Fruit fly (Drosophila melanogaster): Measurements from ENCODE around the gene CG18628.

Gene CG18628

dm6 chr3L:10682725-10683367, 43.3 kb downstream of the CG18628 start (continued):
- TF ChIP-seq CG31388 (GFP tag; optimal IDR thresholded peaks at IDR 0.05) (peak; percentile 92), CG14441 (GFP tag; IDR thresholded peaks at IDR 0.05) (peak; percentile 97), gce (GFP tag; IDR thresholded peaks at IDR 0.05) (peak; percentile 89), Spps (tag; optimal IDR thresholded peaks at IDR 0.05) (peak; percentile 89), ewg (GFP tag; optimal IDR thresholded peaks at IDR 0.05) (peak; percentile 95), Trl (optimal IDR thresholded peaks at IDR 0.05) (no peak), Trl (GFP tag; optimal IDR thresholded peaks at IDR 0.05) (peak; percentile 67), Gsc (GFP tag; IDR thresholded peaks at IDR 0.05) (no peak; the same call in 1 of the 2 replicates), CG6272 (GFP tag; IDR thresholded peaks at IDR 0.05) (peak; percentile 94), CG15479 (GFP tag; optimal IDR thresholded peaks at IDR 0.05) (peak; percentile 98), CG12299 (tag; optimal IDR thresholded peaks at IDR 0.05) (peak; percentile 96), gsb-n (tag; optimal IDR thresholded peaks at IDR 0.05) (peak; percentile 96), hkb (optimal IDR thresholded peaks at IDR 0.05) (no peak), hkb (GFP tag; IDR thresholded peaks at IDR 0.05) (peak; percentile 98), gem (tag; optimal IDR thresholded peaks at IDR 0.05) (peak; percentile 99), CG33557 (GFP tag; optimal IDR thresholded peaks at IDR 0.05) (peak; percentile 91), Camta (GFP tag; optimal IDR thresholded peaks at IDR 0.05) (peak; percentile 80), repo (GFP tag; optimal IDR thresholded peaks at IDR 0.05) (peak; percentile 40), CG8765 (GFP tag; IDR thresholded peaks at IDR 0.05) (peak; percentile 84), CG2889 (GFP tag; IDR thresholded peaks at IDR 0.05) (peak; percentile 92), knrl (GFP tag; IDR thresholded peaks at IDR 0.05; ENCODE audit: partially characterized antibody) (no peak; the same call in 2 of the 3 replicates), CG4360 (GFP tag; IDR thresholded peaks at IDR 0.05) (peak; percentile 68), mld (GFP tag; IDR thresholded peaks at IDR 0.05; ENCODE audit: partially characterized antibody) (no peak), Kr (GFP tag; optimal IDR thresholded peaks at IDR 0.05) (peak; percentile 67), sima (GFP tag; optimal IDR thresholded peaks at IDR 0.05) (peak; percentile 42), CG7786 (GFP tag; optimal IDR thresholded peaks at IDR 0.05) (peak; percentile 84), Nf-YA (GFP tag; IDR thresholded peaks at IDR 0.05) (peak; percentile 94), br (optimal IDR thresholded peaks at IDR 0.05) (no peak), CG14965 (GFP tag; optimal IDR thresholded peaks at IDR 0.05; ENCODE audit: borderline replicate concordance) (no peak), kay (GFP tag; optimal IDR thresholded peaks at IDR 0.05) (peak; percentile 92), bsh (GFP tag; optimal IDR thresholded peaks at IDR 0.05) (peak; percentile 96 to 97), CG7556 (GFP tag; optimal IDR thresholded peaks at IDR 0.05) (peak; percentile 100), CG17361 (GFP tag; IDR thresholded peaks at IDR 0.05) (peak; percentile 99), ATbp (GFP tag; optimal IDR thresholded peaks at IDR 0.05) (peak; percentile 96), CG18476 (GFP tag; optimal IDR thresholded peaks at IDR 0.05) (peak; percentile 96), caup (GFP tag; optimal IDR thresholded peaks at IDR 0.05; ENCODE audit: severe bottlenecking) (peak; percentile 98), Max (GFP tag; optimal IDR thresholded peaks at IDR 0.05) (peak; percentile 97), CG8359 (GFP tag; optimal IDR thresholded peaks at IDR 0.05; ENCODE audit: borderline replicate concordance) (peak; percentile 90), CG12769 (tag; optimal IDR thresholded peaks at IDR 0.05) (peak; percentile 80), CG6813 (GFP tag; optimal IDR thresholded peaks at IDR 0.05) (peak; percentile 97)

dm6 chr3L:10683899-10684340, 44.4 kb downstream of the CG18628 start:
- TF ChIP-seq dati (GFP tag; IDR thresholded peaks at IDR 0.05) (no peak), CG18262 (tag; optimal IDR thresholded peaks at IDR 0.05) (peak; percentile 61), CG1529 (GFP tag; optimal IDR thresholded peaks at IDR 0.05) (peak; percentile 16), MBD-R2 (GFP tag; IDR thresholded peaks at IDR 0.05) (no peak; the same call in 1 of the 2 replicates), en (GFP tag; optimal IDR thresholded peaks at IDR 0.05) (peak; percentile 36), ssp (GFP tag; IDR thresholded peaks at IDR 0.05) (peak; percentile 56), pb (GFP tag; optimal IDR thresholded peaks at IDR 0.05) (peak; percentile 83), pros (GFP tag; optimal IDR thresholded peaks at IDR 0.05) (no peak), BEAF-32 (GFP tag; optimal IDR thresholded peaks at IDR 0.05) (no peak), CG8089 (GFP tag; optimal IDR thresholded peaks at IDR 0.05) (no peak), CG5180 (GFP tag; optimal IDR thresholded peaks at IDR 0.05) (peak; percentile 66), ara (GFP tag; IDR thresholded peaks at IDR 0.05) (peak; percentile 66; the same call in 1 of the 2 replicates), CG12769 (tag; optimal IDR thresholded peaks at IDR 0.05) (no peak)
